Fruit fly (Drosophila melanogaster) whole organism, prepupa: ENCODE measurements around the gene Tps1.

Experiments
- Blimp-1 ChIP-seq: fragments of 200-800 bp; sonication (Bioruptor generic); optimal IDR thresholded peaks from 3 replicates; lab custom pipeline; 2017; ENCODE audit warnings: missing biosample characterization, missing genetic modification characterization, mild to moderate bottlenecking, moderate library complexity, missing genetic modification reagents
- CG10631 ChIP-seq: fragments of 200-800 bp; sonication (Bioruptor generic); optimal IDR thresholded peaks from 2 replicates; lab custom pipeline; 2016; ENCODE audit warnings: missing biosample characterization, missing genetic modification characterization
- CG10669 ChIP-seq: fragments of 200-800 bp; sonication (Bioruptor generic); optimal IDR thresholded peaks from 3 replicates; lab custom pipeline; 2018; ENCODE audit warnings: missing biosample characterization, mild to moderate bottlenecking, missing genetic modification characterization, moderate library complexity
- CG11294 ChIP-seq: fragments of 200-800 bp; sonication (Bioruptor generic); IDR thresholded peaks from 2 replicates; pipeline ENCODE4 v1.3.6; 2022; ENCODE audit warnings: missing biosample characterization, missing genetic modification characterization
- CG11762 ChIP-seq: fragments of 200-800 bp; sonication (Bioruptor generic); optimal IDR thresholded peaks from 3 replicates; lab custom pipeline; 2016; ENCODE audit warnings: missing biosample characterization, missing genetic modification characterization; ENCODE audit not compliant: insufficient read depth
- CG11902 ChIP-seq: fragments of 200-800 bp; sonication (Bioruptor generic); optimal IDR thresholded peaks from 3 replicates; lab custom pipeline; 2016; ENCODE audit warnings: missing biosample characterization, missing genetic modification characterization
- CG15336 ChIP-seq: fragments of 200-800 bp; sonication (Bioruptor generic); IDR thresholded peaks from 2 replicates; pipeline ENCODE4 v1.3.6; 2022; ENCODE audit warnings: missing biosample characterization, missing genetic modification characterization
- CG1621 ChIP-seq: fragments of 200-800 bp; sonication (Bioruptor generic); optimal IDR thresholded peaks from 3 replicates; lab custom pipeline; 2018; ENCODE audit warnings: missing biosample characterization, mild to moderate bottlenecking, missing genetic modification characterization
- CG16779 ChIP-seq: fragments of 200-800 bp; sonication (Bioruptor generic); optimal IDR thresholded peaks from 3 replicates; lab custom pipeline; 2017; ENCODE audit warnings: missing biosample characterization, mild to moderate bottlenecking, missing genetic modification characterization
- CG3032 ChIP-seq: fragments of 200-800 bp; optimal IDR thresholded peaks from 2 replicates; lab custom pipeline; 2019; ENCODE audit warnings: missing biosample characterization, mild to moderate bottlenecking, missing genetic modification characterization, moderate library complexity
- CG31627 ChIP-seq: fragments of 200-800 bp; sonication (Bioruptor generic); optimal IDR thresholded peaks from 3 replicates; lab custom pipeline; 2016; ENCODE audit warnings: missing biosample characterization, missing genetic modification characterization
- CG34406 ChIP-seq: fragments of 200-800 bp; sonication (Bioruptor generic); optimal IDR thresholded peaks from 3 replicates; lab custom pipeline; 2016; ENCODE audit warnings: missing biosample characterization, missing genetic modification characterization
- CG3919 ChIP-seq: fragments of 200-800 bp; sonication (Bioruptor generic); optimal IDR thresholded peaks from 3 replicates; lab custom pipeline; 2016; ENCODE audit warnings: missing biosample characterization, missing genetic modification characterization
- CG4318 ChIP-seq: fragments of 200-800 bp; sonication (Bioruptor generic); optimal IDR thresholded peaks from 3 replicates; lab custom pipeline; 2017; ENCODE audit warnings: missing biosample characterization, mild to moderate bottlenecking, missing genetic modification characterization
- CG6163 ChIP-seq: fragments of 200-800 bp; sonication (Bioruptor generic); IDR thresholded peaks from 3 replicates; pipeline ENCODE4 v1.3.6; 2022; ENCODE audit warnings: missing biosample characterization, missing genetic modification characterization
- CG6276 ChIP-seq: fragments of 200-800 bp; sonication (Bioruptor generic); optimal IDR thresholded peaks from 2 replicates; lab custom pipeline; 2017; ENCODE audit warnings: missing biosample characterization, mild to moderate bottlenecking, missing genetic modification characterization
- CG6792 ChIP-seq: fragments of 200-800 bp; sonication (Bioruptor generic); optimal IDR thresholded peaks from 3 replicates; lab custom pipeline; 2016; ENCODE audit warnings: missing biosample characterization, missing genetic modification characterization
- CG6808 ChIP-seq: fragments of 200-800 bp; sonication (Bioruptor generic); optimal IDR thresholded peaks from 3 replicates; lab custom pipeline; 2017; ENCODE audit warnings: missing biosample characterization, missing genetic modification characterization, mild to moderate bottlenecking, moderate library complexity, missing genetic modification reagents
- CG6854 ChIP-seq: fragments of 200-800 bp; sonication (Bioruptor generic); optimal IDR thresholded peaks from 2 replicates; lab custom pipeline; 2017; ENCODE audit warnings: missing biosample characterization, mild to moderate bottlenecking, missing genetic modification characterization
- CG7368 ChIP-seq: fragments of 200-800 bp; sonication (Bioruptor generic); optimal IDR thresholded peaks from 3 replicates; lab custom pipeline; 2016; ENCODE audit warnings: missing biosample characterization, missing genetic modification characterization
- CG8319 ChIP-seq: fragments of 200-800 bp; sonication (Bioruptor generic); optimal IDR thresholded peaks from 3 replicates; lab custom pipeline; 2016; ENCODE audit warnings: missing biosample characterization, missing genetic modification characterization
- CG8632 ChIP-seq: fragments of 200-800 bp; sonication (Bioruptor generic); optimal IDR thresholded peaks from 3 replicates; lab custom pipeline; 2016; ENCODE audit warnings: missing biosample characterization, missing genetic modification characterization
- CG9139 ChIP-seq: fragments of 200-800 bp; sonication (Bioruptor generic); optimal IDR thresholded peaks from 3 replicates; lab custom pipeline; 2017; ENCODE audit warnings: missing biosample characterization, mild to moderate bottlenecking, missing genetic modification characterization
- Eip75B ChIP-seq: fragments of 200-800 bp; sonication (Bioruptor generic); optimal IDR thresholded peaks from 3 replicates; lab custom pipeline; 2016; ENCODE audit warnings: missing biosample characterization, missing genetic modification characterization
- Eip78C ChIP-seq: fragments of 200-800 bp; sonication (Bioruptor generic); peaks from one replicate; lab custom pipeline; 2016; ENCODE audit warnings: missing biosample characterization, missing genetic modification characterization
- Ets21C ChIP-seq: fragments of 200-800 bp; sonication (Bioruptor generic); optimal IDR thresholded peaks from 3 replicates; lab custom pipeline; 2016; ENCODE audit warnings: missing biosample characterization, missing genetic modification characterization
- Ets96B ChIP-seq: fragments of 200-800 bp; optimal IDR thresholded peaks from 2 replicates; lab custom pipeline; 2019; ENCODE audit warnings: missing biosample characterization, mild to moderate bottlenecking, missing genetic modification characterization, moderate library complexity
- Hr38 ChIP-seq: sonication (Bioruptor generic); optimal IDR thresholded peaks from 2 replicates; lab custom pipeline; 2016; ENCODE audit warnings: missing biosample characterization, missing genetic modification characterization
- Hr39 ChIP-seq: fragments of 200-800 bp; sonication (Bioruptor generic); optimal IDR thresholded peaks from 2 replicates; lab custom pipeline; 2016; ENCODE audit warnings: missing biosample characterization, missing genetic modification characterization
- Lpt ChIP-seq: fragments of 200-800 bp; sonication (Bioruptor generic); optimal IDR thresholded peaks from 3 replicates; lab custom pipeline; 2016; ENCODE audit warnings: missing biosample characterization, missing genetic modification characterization
- OdsH ChIP-seq: fragments of 200-800 bp; sonication (Bioruptor generic); optimal IDR thresholded peaks from 3 replicates; lab custom pipeline; 2016; ENCODE audit warnings: missing biosample characterization, missing genetic modification characterization
- Smox ChIP-seq: fragments of 200-800 bp; sonication (Bioruptor generic); optimal IDR thresholded peaks from 3 replicates; lab custom pipeline; 2016; ENCODE audit warnings: missing biosample characterization, missing genetic modification characterization
- Sox102F ChIP-seq: fragments of 200-800 bp; sonication (Bioruptor generic); optimal IDR thresholded peaks from 2 replicates; lab custom pipeline; 2016; ENCODE audit warnings: missing biosample characterization, mild to moderate bottlenecking, missing genetic modification characterization
- Sox15 ChIP-seq: fragments of 200-800 bp; sonication (Bioruptor generic); optimal IDR thresholded peaks from 3 replicates; lab custom pipeline; 2016; ENCODE audit warnings: missing biosample characterization, missing genetic modification characterization
- achi ChIP-seq: fragments of 200-800 bp; sonication (Bioruptor generic); optimal IDR thresholded peaks from 3 replicates; lab custom pipeline; 2016; ENCODE audit warnings: missing biosample characterization, missing genetic modification characterization
- acj6 ChIP-seq: fragments of 200-800 bp; sonication (Bioruptor generic); optimal IDR thresholded peaks from 3 replicates; lab custom pipeline; 2016; ENCODE audit warnings: missing biosample characterization, missing genetic modification characterization
- cyc ChIP-seq: fragments of 200-800 bp; sonication (Bioruptor generic); optimal IDR thresholded peaks from 3 replicates; lab custom pipeline; 2016; ENCODE audit warnings: missing biosample characterization, missing genetic modification characterization
- dac ChIP-seq: fragments of 200-800 bp; sonication (Bioruptor generic); optimal IDR thresholded peaks from 2 replicates; lab custom pipeline; 2017; ENCODE audit warnings: missing biosample characterization, mild to moderate bottlenecking, missing genetic modification characterization
- dsx ChIP-seq: fragments of 200-800 bp; optimal IDR thresholded peaks from 3 replicates; lab custom pipeline; 2019; ENCODE audit warnings: missing biosample characterization, mild to moderate bottlenecking, missing genetic modification characterization, moderate library complexity; ENCODE audit not compliant: poor library complexity, severe bottlenecking
- eg ChIP-seq: fragments of 200-800 bp; sonication (Bioruptor generic); IDR thresholded peaks from 3 replicates; pipeline ENCODE4 v1.3.6; 2022; ENCODE audit warnings: missing biosample characterization, missing genetic modification characterization
- esn ChIP-seq: fragments of 200-800 bp; sonication (Bioruptor generic); optimal IDR thresholded peaks from 2 replicates; lab custom pipeline; 2016; ENCODE audit warnings: missing biosample characterization, mild to moderate bottlenecking, missing genetic modification characterization, moderate library complexity
- fd59A ChIP-seq: fragments of 200-800 bp; sonication (Bioruptor generic); optimal IDR thresholded peaks from 2 replicates; lab custom pipeline; 2017; ENCODE audit warnings: missing biosample characterization, mild to moderate bottlenecking, missing genetic modification characterization, missing genetic modification reagents
- fd85E ChIP-seq: fragments of 200-800 bp; sonication (Bioruptor generic); optimal IDR thresholded peaks from 3 replicates; lab custom pipeline; 2016; ENCODE audit warnings: missing biosample characterization, missing genetic modification characterization
- lz ChIP-seq: fragments of 200-800 bp; sonication (Bioruptor generic); optimal IDR thresholded peaks from 3 replicates; lab custom pipeline; 2016; ENCODE audit warnings: missing biosample characterization, missing genetic modification characterization
- net ChIP-seq: fragments of 200-800 bp; sonication (Bioruptor generic); optimal IDR thresholded peaks from 3 replicates; lab custom pipeline; 2016; ENCODE audit warnings: missing biosample characterization, missing genetic modification characterization
- pdm3 ChIP-seq: fragments of 200-800 bp; sonication (Bioruptor generic); optimal IDR thresholded peaks from 3 replicates; lab custom pipeline; 2016; ENCODE audit warnings: missing biosample characterization, missing genetic modification characterization
- spab ChIP-seq: fragments of 200-800 bp; sonication (Bioruptor generic); optimal IDR thresholded peaks from 2 replicates; lab custom pipeline; 2017; ENCODE audit warnings: missing biosample characterization, mild to moderate bottlenecking, missing genetic modification characterization, missing genetic modification reagents
- ss ChIP-seq, 2 experiments: fragments of 200-800 bp; sonication (Bioruptor generic); optimal IDR thresholded peaks; 2 replicates in 1 of 2; 3 replicates in 1 of 2; lab custom pipeline; 2017 to 2018; ENCODE audit warnings: mild to moderate bottlenecking in 2 of 2, missing biosample characterization in 2 of 2, missing genetic modification characterization in 2 of 2, moderate library complexity in 1 of 2
- svp ChIP-seq: fragments of 200-800 bp; sonication (Bioruptor generic); peaks from one replicate; lab custom pipeline; 2016; ENCODE audit warnings: missing biosample characterization, missing genetic modification characterization
- topi ChIP-seq: fragments of 200-800 bp; sonication (Bioruptor generic); optimal IDR thresholded peaks from 3 replicates; lab custom pipeline; 2016; ENCODE audit warnings: missing biosample characterization, missing genetic modification characterization
- vri ChIP-seq: fragments of 200-800 bp; sonication (Bioruptor generic); optimal IDR thresholded peaks from 3 replicates; lab custom pipeline; 2016; ENCODE audit warnings: missing biosample characterization, mild to moderate bottlenecking, missing genetic modification characterization

The Tps1 gene

dm6 chr2L:4350683-4351324 is 37.3 kb upstream of the Tps1 start:
- peak; percentile 27 for TF ChIP-seq CG6808 (GFP tag; lab: Kevin White, UChicago)
- peak; percentile 3 for TF ChIP-seq spab (GFP tag; lab: Kevin White, UChicago)
- peak; percentile 29 for TF ChIP-seq CG3919 (GFP tag; lab: Kevin White, UChicago)
- no peak for TF ChIP-seq CG11294 (GFP tag; lab: Robert Waterston, UW)
- peak; percentile 26 for TF ChIP-seq CG31627
- TF ChIP-seq achi (GFP tag; lab: Kevin White, UChicago), result peak; percentile 37
- TF ChIP-seq CG10669 (GFP tag; lab: Kevin White, UChicago), result peak; percentile 51
- TF ChIP-seq CG8632 (GFP tag; lab: Kevin White, UChicago), result peak; percentile 14
- 0 out of 2 replicates have a peak, but pooled peaks have one; percentile 42 for TF ChIP-seq CG15336 (GFP tag; lab: Robert Waterston, UW)
- peak; percentile 45 for TF ChIP-seq acj6
- peak; percentile 86 for TF ChIP-seq Eip78C (GFP tag; lab: Kevin White, UChicago)
- peak; percentile 33 for TF ChIP-seq topi
- peak; percentile 13 for TF ChIP-seq Hr39 (GFP tag; lab: Kevin White, UChicago)
- TF ChIP-seq Smox (GFP tag; lab: Kevin White, UChicago), result peak; percentile 35
- no peak for TF ChIP-seq Blimp-1 (GFP tag; lab: Kevin White, UChicago)
- TF ChIP-seq vri (GFP tag; lab: Kevin White, UChicago), result peak; percentile 22
- TF ChIP-seq dac (GFP tag; lab: Kevin White, UChicago), result no peak
- TF ChIP-seq Hr38 (GFP tag; lab: Kevin White, UChicago), result no peak
- peak; percentile 31 for TF ChIP-seq OdsH
- peak; percentile 57 for TF ChIP-seq Eip75B (GFP tag; lab: Kevin White, UChicago)
- TF ChIP-seq fd59A (GFP tag; lab: Kevin White, UChicago), result peak; percentile 17
- TF ChIP-seq CG8319, result no peak
- no peak for TF ChIP-seq CG6276 (GFP tag; lab: Kevin White, UChicago)
- TF ChIP-seq CG6792 (GFP tag; lab: Kevin White, UChicago), result peak; percentile 35
- TF ChIP-seq dsx, result peak; percentile 42
- TF ChIP-seq CG6163, result peak; percentile 66
- peak; percentile 51 for TF ChIP-seq CG3032
- no peak for TF ChIP-seq CG9139 (GFP tag; lab: Kevin White, UChicago)
- TF ChIP-seq pdm3 (GFP tag; lab: Kevin White, UChicago), result peak; percentile 15
- peak; percentile 24 for TF ChIP-seq CG11762 (GFP tag; lab: Kevin White, UChicago)
- no peak for TF ChIP-seq CG1621 (tag; lab: Kevin White, UChicago)
- TF ChIP-seq net (GFP tag; lab: Kevin White, UChicago), result no peak
- peak; percentile 34 for TF ChIP-seq Sox102F (GFP tag; lab: Kevin White, UChicago)
- TF ChIP-seq Ets21C (GFP tag; lab: Kevin White, UChicago), result peak; percentile 8
- no peak for TF ChIP-seq Lpt (GFP tag; lab: Kevin White, UChicago)
- TF ChIP-seq CG11902 (GFP tag; lab: Kevin White, UChicago), result no peak
- no peak for TF ChIP-seq CG4318 (GFP tag; lab: Kevin White, UChicago)
- TF ChIP-seq Sox15 (GFP tag; lab: Kevin White, UChicago), result no peak
- no peak for TF ChIP-seq eg
- TF ChIP-seq lz (GFP tag; lab: Kevin White, UChicago), result peak; percentile 35
- no peak for TF ChIP-seq CG6854
- no peak for TF ChIP-seq fd85E (GFP tag; lab: Kevin White, UChicago)
- peak; percentile 54 for TF ChIP-seq Ets96B (tag; lab: Kevin White, UChicago)
- peak; percentile 43 for TF ChIP-seq CG10631 (GFP tag; lab: Kevin White, UChicago)
- peak in 1 of 2 experiments; percentile 24 for TF ChIP-seq ss (GFP tag; optimal IDR thresholded peaks at IDR 0.05; lab: Kevin White, UChicago)
- peak; percentile 32 for TF ChIP-seq CG34406
- peak; percentile 1 for TF ChIP-seq cyc (GFP tag; lab: Kevin White, UChicago)
- TF ChIP-seq CG16779 (tag; lab: Kevin White, UChicago), result no peak
- peak; percentile 24 for TF ChIP-seq CG7368 (GFP tag; lab: Kevin White, UChicago)
- TF ChIP-seq esn (GFP tag; lab: Kevin White, UChicago), result peak; percentile 56
- peak; percentile 74 for TF ChIP-seq svp (GFP tag; lab: Kevin White, UChicago)
